Worm (Caenorhabditis elegans): ENCODE data around the gene F22H10.11.

- no peak for TF ChIP-seq ama-1 (optimal IDR thresholded peaks at IDR 0.05)
- no peak for TF ChIP-seq F13C5.2 (tag; optimal IDR thresholded peaks at IDR 0.05)
- TF ChIP-seq flt-1 (GFP tag; IDR thresholded peaks at IDR 0.05): no peak
- TF ChIP-seq sea-1 (GFP tag; conservative IDR thresholded peaks at IDR 0.05): no peak
- no peak for TF ChIP-seq ets-7 (tag; optimal IDR thresholded peaks at IDR 0.05)
- TF ChIP-seq scrt-1 (GFP tag; IDR thresholded peaks at IDR 0.05): no peak
- no peak for TF ChIP-seq ceh-13 (GFP tag; optimal IDR thresholded peaks at IDR 0.05)
- TF ChIP-seq aly-1 (tag; optimal IDR thresholded peaks at IDR 0.05): no peak
- TF ChIP-seq pes-1 (GFP tag; IDR thresholded peaks at IDR 0.05): no peak
Observed at ce11 chrX:16721930-16722329, 34.1 kb upstream of the F22H10.11 start.

All from whole organism, early embryonic.